Fruit fly (Drosophila melanogaster): ENCODE data around the gene SCCRO.

The SCCRO gene

DNA sequence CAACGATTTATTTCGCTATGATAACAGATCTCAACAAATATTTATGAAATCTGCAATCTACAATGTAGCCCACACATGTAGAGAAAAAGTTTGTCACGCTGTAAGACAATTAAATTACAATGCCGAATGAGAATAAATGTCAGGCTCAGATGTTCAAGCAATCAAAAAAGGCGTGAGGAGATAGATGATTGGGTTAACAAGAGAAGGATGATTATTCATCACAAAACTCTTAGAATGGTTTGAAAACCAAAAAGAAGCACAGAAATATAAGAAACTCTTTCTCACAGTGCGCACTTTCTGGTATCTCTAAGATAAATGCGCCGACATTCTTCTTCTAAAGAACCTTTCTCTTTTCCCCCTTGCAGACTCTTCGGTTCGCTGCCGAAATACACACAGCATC is 36.8 kb downstream of the SCCRO start:
- TF ChIP-seq ey (GFP tag; optimal IDR thresholded peaks at IDR 0.05) (no peak), jim (GFP tag; optimal IDR thresholded peaks at IDR 0.05) (no peak), dsf (GFP tag; optimal IDR thresholded peaks at IDR 0.05; ENCODE audit: borderline replicate concordance) (no peak), dmrt93B (GFP tag; optimal IDR thresholded peaks at IDR 0.05) (no peak), Rel (GFP tag; optimal IDR thresholded peaks at IDR 0.05) (no peak), Rel (tag; optimal IDR thresholded peaks at IDR 0.05) (no peak), br (GFP tag; optimal IDR thresholded peaks at IDR 0.05) (no peak), pan (optimal IDR thresholded peaks at IDR 0.05) (no peak), GATAd (GFP tag; optimal IDR thresholded peaks at IDR 0.05) (no peak), tai (GFP tag; optimal IDR thresholded peaks at IDR 0.05) (no peak), usp (GFP tag; optimal IDR thresholded peaks at IDR 0.05) (no peak), psq (GFP tag; optimal IDR thresholded peaks at IDR 0.05) (no peak), Mio (GFP tag; optimal IDR thresholded peaks at IDR 0.05) (no peak), sage (GFP tag; optimal IDR thresholded peaks at IDR 0.05) (no peak), CrebA (GFP tag; optimal IDR thresholded peaks at IDR 0.05; ENCODE audit: borderline replicate concordance) (no peak), sv (GFP tag; optimal IDR thresholded peaks at IDR 0.05) (no peak), HLH106 (tag; optimal IDR thresholded peaks at IDR 0.05) (no peak), rgr (GFP tag; optimal IDR thresholded peaks at IDR 0.05) (no peak)

DNA sequence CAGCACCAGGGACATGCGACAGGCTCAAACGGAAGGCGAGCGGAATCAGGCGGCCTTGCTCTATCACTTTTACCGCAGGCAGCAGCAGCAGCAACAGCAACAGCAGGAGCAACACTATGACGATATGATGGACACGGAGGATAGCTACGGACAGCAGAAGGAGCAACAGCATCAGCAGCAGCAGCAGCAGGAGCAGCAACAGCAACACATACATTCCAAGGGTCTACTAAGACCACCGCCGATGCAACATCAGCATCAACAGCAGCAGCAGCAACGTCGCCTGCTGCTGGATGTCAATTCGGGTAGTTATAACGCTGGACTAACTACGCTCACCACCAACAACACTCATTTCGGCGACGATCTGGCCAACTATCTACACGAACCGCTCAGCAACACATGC is 41.8 kb downstream of the SCCRO start:
- TF ChIP-seq Dfd (GFP tag; optimal IDR thresholded peaks at IDR 0.05) (peak; percentile 94), pan (optimal IDR thresholded peaks at IDR 0.05) (no peak)

DNA sequence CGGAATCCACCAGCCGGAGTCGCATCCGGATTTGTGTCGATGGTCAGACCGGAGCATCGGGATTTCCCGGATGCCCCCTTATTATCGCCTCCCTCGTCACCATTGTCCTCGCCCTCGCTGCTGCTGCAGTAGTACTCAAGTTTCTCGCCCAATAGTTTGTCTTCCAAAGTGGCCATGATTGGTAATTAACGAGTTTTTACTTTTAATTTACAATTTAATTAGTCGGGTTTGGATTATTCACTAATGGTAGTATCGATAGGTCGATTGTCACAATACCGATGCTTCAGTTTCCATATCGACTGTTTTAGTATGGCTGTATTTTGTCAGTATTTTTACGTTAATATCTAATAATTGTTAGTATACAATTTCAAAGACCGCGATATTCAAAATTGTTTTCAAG is 46.9 kb downstream of the SCCRO start, which contains the start of gene CG7650:
Gene CG7650 (minus strand): TSS at position 278 of the 400 bp plus-strand sequence.
- TF ChIP-seq Vsx2 (GFP tag; optimal IDR thresholded peaks at IDR 0.05; ENCODE audit: partially characterized antibody), result peak; percentile 77
- no peak for TF ChIP-seq Dif (GFP tag; optimal IDR thresholded peaks at IDR 0.05; ENCODE audit: partially characterized antibody)
- no peak for TF ChIP-seq Rel (GFP tag; optimal IDR thresholded peaks at IDR 0.05)
- TF ChIP-seq Rel (tag; optimal IDR thresholded peaks at IDR 0.05), result peak; percentile 71
- peak; percentile 67 for TF ChIP-seq brk (GFP tag; optimal IDR thresholded peaks at IDR 0.05)

DNA sequence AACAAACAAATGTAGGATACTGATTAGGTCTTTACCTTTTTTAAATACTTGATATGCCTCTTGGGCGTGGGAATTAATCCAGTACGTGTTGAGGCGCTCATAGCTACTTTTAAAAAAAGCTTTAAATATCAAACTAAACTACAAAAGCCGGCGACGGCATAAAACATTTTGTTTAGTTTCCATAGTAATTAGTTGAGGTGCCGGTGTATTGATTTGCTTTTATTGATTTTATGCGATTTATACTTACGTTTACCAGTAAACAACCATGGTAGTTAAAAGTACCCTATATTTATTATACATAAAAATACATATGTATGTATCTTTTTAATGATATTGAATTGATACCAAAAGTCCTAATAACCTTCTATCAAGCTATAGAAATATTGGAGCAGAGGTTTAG is 49.5 kb downstream of the SCCRO start, which contains the start of gene CG13449:
Gene CG13449 (minus strand): TSS at position 101 of the 400 bp plus-strand sequence.
- no peak for TF ChIP-seq psq (GFP tag; optimal IDR thresholded peaks at IDR 0.05)
- no peak for TF ChIP-seq GATAd (GFP tag; optimal IDR thresholded peaks at IDR 0.05)
- no peak for TF ChIP-seq dl (GFP tag; optimal IDR thresholded peaks at IDR 0.05; ENCODE audit: insufficient read depth in 1 of 2, partially characterized antibody in 2 of 2)
- no peak for TF ChIP-seq lola (GFP tag; optimal IDR thresholded peaks at IDR 0.05)

Data from whole organism, wandering third instar larva.